Fruit fly (Drosophila melanogaster): ENCODE measurements around the gene homer.

homer gene

dm6 chr2L:6673211-6674012 is 49.7 kb downstream of the homer start, which contains the start of gene Spn27A (continued):
- TF ChIP-seq Hey (tag; optimal IDR thresholded peaks at IDR 0.05) (no peak), disco-r (GFP tag; optimal IDR thresholded peaks at IDR 0.05) (peak; percentile 53), nerfin-1 (tag; optimal IDR thresholded peaks at IDR 0.05) (peak; percentile 76), Dref (GFP tag; IDR thresholded peaks at IDR 0.05) (0 out of 2 replicates have a peak, but pooled peaks have one; percentile 33), nom (GFP tag; optimal IDR thresholded peaks at IDR 0.05) (peak; percentile 86), CG3281 (GFP tag; optimal IDR thresholded peaks at IDR 0.05) (peak; percentile 60), CG33557 (GFP tag; optimal IDR thresholded peaks at IDR 0.05) (peak; percentile 29), ci (GFP tag; IDR thresholded peaks at IDR 0.05) (0 out of 3 replicates have a peak, but pooled peaks have one; percentile 51), crc (GFP tag; optimal IDR thresholded peaks at IDR 0.05) (peak; percentile 37), CG2889 (GFP tag; IDR thresholded peaks at IDR 0.05) (no peak), Hand (GFP tag; optimal IDR thresholded peaks at IDR 0.05) (no peak), D19A (tag; optimal IDR thresholded peaks at IDR 0.05) (no peak), Neu2 (GFP tag; optimal IDR thresholded peaks at IDR 0.05; ENCODE audit: borderline replicate concordance) (no peak), CG7928 (GFP tag; optimal IDR thresholded peaks at IDR 0.05) (peak; percentile 24), tx (GFP tag; optimal IDR thresholded peaks at IDR 0.05) (peak; percentile 51), dan (GFP tag; IDR thresholded peaks at IDR 0.05) (no peak), CG18764 (GFP tag; optimal IDR thresholded peaks at IDR 0.05) (peak; percentile 35), CG2712 (tag; optimal IDR thresholded peaks at IDR 0.05) (peak; percentile 74), NFAT (GFP tag; IDR thresholded peaks at IDR 0.05) (peak; percentile 1; the same call in 1 of the 2 replicates), CG4328 (GFP tag; optimal IDR thresholded peaks at IDR 0.05) (peak; percentile 36), CG4404 (GFP tag; IDR thresholded peaks at IDR 0.05) (no peak), E2f2 (GFP tag; IDR thresholded peaks at IDR 0.05) (peak; percentile 82), Lpt (GFP tag; optimal IDR thresholded peaks at IDR 0.05) (no peak), CG11504 (tag; optimal IDR thresholded peaks at IDR 0.05) (no peak), CG14860 (GFP tag; IDR thresholded peaks at IDR 0.05; ENCODE audit: partially characterized antibody) (no peak), row (GFP tag; IDR thresholded peaks at IDR 0.05) (peak; percentile 59; the same call in 2 of the 3 replicates), Atf6 (GFP tag; IDR thresholded peaks at IDR 0.05) (no peak; the same call in 1 of the 2 replicates), ftz-f1 (GFP tag; optimal IDR thresholded peaks at IDR 0.05) (no peak), CG10462 (GFP tag; optimal IDR thresholded peaks at IDR 0.05) (peak; percentile 15), CG10267 (tag; optimal IDR thresholded peaks at IDR 0.05) (peak; percentile 95), CG14710 (tag; optimal IDR thresholded peaks at IDR 0.05) (peak; percentile 75), CG2129 (GFP tag; IDR thresholded peaks at IDR 0.05; ENCODE audit: partially characterized antibody) (no peak), Dp (GFP tag; optimal IDR thresholded peaks at IDR 0.05) (peak; percentile 76), CG8478 (optimal IDR thresholded peaks at IDR 0.05) (no peak), tna (GFP tag; IDR thresholded peaks at IDR 0.05; ENCODE audit: partially characterized antibody) (no peak), Bgb (GFP tag; IDR thresholded peaks at IDR 0.05; ENCODE audit: partially characterized antibody) (peak; percentile 30; the same call in 1 of the 2 replicates), CG31388 (GFP tag; optimal IDR thresholded peaks at IDR 0.05) (no peak), gce (GFP tag; IDR thresholded peaks at IDR 0.05) (0 out of 3 replicates have a peak, but pooled peaks have one; percentile 44), NC2α (GFP tag; optimal IDR thresholded peaks at IDR 0.05) (peak; percentile 51), CG6791 (GFP tag; IDR thresholded peaks at IDR 0.05; ENCODE audit: partially characterized antibody) (no peak), gt (GFP tag; IDR thresholded peaks at IDR 0.05) (no peak), CG13287 (GFP tag; IDR thresholded peaks at IDR 0.05; ENCODE audit: partially characterized antibody) (peak; percentile 30; the same call in 1 of the 2 replicates), CkIIα-i1 (GFP tag; IDR thresholded peaks at IDR 0.05) (no peak), CG15011 (GFP tag; optimal IDR thresholded peaks at IDR 0.05) (peak; percentile 48), CG6683 (GFP tag; optimal IDR thresholded peaks at IDR 0.05) (no peak), Ets65A (GFP tag) (peak; percentile 95), scrt (GFP tag; optimal IDR thresholded peaks at IDR 0.05) (peak; percentile 38), stwl (tag; optimal IDR thresholded peaks at IDR 0.05) (peak; percentile 90), onecut (GFP tag; IDR thresholded peaks at IDR 0.05) (peak; percentile 32; the same call in 1 of the 2 replicates)
